Worm (Caenorhabditis elegans) whole organism, L1 larva: ENCODE measurements around the gene Y7A5A.5.

Source experiments
- C16A3.4 ChIP-seq: fragments of 150-350 bp; optimal IDR thresholded peaks from 2 replicates; lab custom pipeline; 2014; ENCODE audit warnings: missing biosample characterization, missing genetic modification characterization
- F16B12.6 ChIP-seq: fragments of 150-350 bp; optimal IDR thresholded peaks from 2 replicates; lab custom pipeline; 2014; ENCODE audit warnings: missing biosample characterization, missing genetic modification characterization
- Y116A8C.19 ChIP-seq: sonication (generic microtip); optimal IDR thresholded peaks from 2 replicates; lab custom pipeline; 2016; ENCODE audit warnings: missing compliant biosample characterization, missing genetic modification characterization, borderline replicate concordance
- aha-1 ChIP-seq: fragments of 150-350 bp; optimal IDR thresholded peaks from 2 replicates; lab custom pipeline; 2014; ENCODE audit warnings: missing biosample characterization, missing genetic modification characterization
- alr-1 ChIP-seq: fragments of 200-800 bp; sonication (Bioruptor generic); optimal IDR thresholded peaks from 2 replicates; lab custom pipeline; 2018; ENCODE audit warnings: borderline replicate concordance, mild to moderate bottlenecking, missing genetic modification characterization, missing compliant biosample characterization
- ceh-63 ChIP-seq: fragments of 200-800 bp; sonication (Bioruptor generic); optimal IDR thresholded peaks from 2 replicates; lab custom pipeline; 2018; ENCODE audit warnings: mild to moderate bottlenecking, missing genetic modification characterization, missing compliant biosample characterization
- ceh-82 ChIP-seq, 3 experiments: fragments of 150-350 bp in 1 of 3; sonication (generic microtip) in 2 of 3; optimal IDR thresholded peaks; 2 replicates each; lab custom pipeline; 2014 to 2017; ENCODE audit warnings: missing biosample characterization in 3 of 3, missing genetic modification characterization in 3 of 3
- ceh-88 ChIP-seq: fragments of 200-800 bp; sonication (Bioruptor generic); IDR thresholded peaks from 2 replicates; pipeline ENCODE4 v1.3.6; 2022; ENCODE audit warnings: missing genetic modification characterization, missing compliant biosample characterization
- ceh-90 ChIP-seq: sonication (generic microtip); optimal IDR thresholded peaks from 2 replicates; lab custom pipeline; 2016; ENCODE audit warnings: missing genetic modification characterization, missing compliant biosample characterization
- efl-3 ChIP-seq: fragments of 200-800 bp; sonication (Bioruptor generic); optimal IDR thresholded peaks from 2 replicates; lab custom pipeline; 2018; ENCODE audit warnings: mild to moderate bottlenecking, missing genetic modification characterization, missing compliant biosample characterization
- ets-5 ChIP-seq: fragments of 200-800 bp; sonication (Bioruptor generic); IDR thresholded peaks from 2 replicates; pipeline ENCODE4 v1.3.6; 2022; ENCODE audit warnings: missing genetic modification characterization, missing compliant biosample characterization
- fkh-10 ChIP-seq: sonication (generic microtip); optimal IDR thresholded peaks from 2 replicates; lab custom pipeline; 2017; ENCODE audit warnings: missing biosample characterization, missing genetic modification reagents, missing genetic modification characterization
- fkh-4 ChIP-seq: sonication (generic microtip); optimal IDR thresholded peaks from 2 replicates; lab custom pipeline; 2016; ENCODE audit warnings: missing compliant biosample characterization, missing genetic modification characterization, borderline replicate concordance
- fos-1 ChIP-seq: fragments of 150-350 bp; optimal IDR thresholded peaks from 2 replicates; lab custom pipeline; 2014; ENCODE audit warnings: missing biosample characterization, missing genetic modification characterization
- hlh-4 ChIP-seq: sonication (generic microtip); optimal IDR thresholded peaks from 2 replicates; lab custom pipeline; 2016; ENCODE audit warnings: mild to moderate bottlenecking, missing genetic modification characterization, missing compliant biosample characterization
- isw-1 ChIP-seq: fragments of 200-800 bp; sonication (Bioruptor generic); IDR thresholded peaks from 2 replicates; pipeline ENCODE4 v1.3.6; 2022; ENCODE audit warnings: missing genetic modification characterization, missing compliant biosample characterization
- lin-13 ChIP-seq: fragments of 150-350 bp; optimal IDR thresholded peaks from 2 replicates; lab custom pipeline; 2014; ENCODE audit warnings: missing biosample characterization, missing genetic modification reagents, missing genetic modification characterization
- lin-35 ChIP-seq, 2 experiments: fragments of 150-350 bp; optimal IDR thresholded peaks; 2 replicates each; lab custom pipeline; 2014; ENCODE audit warnings: missing biosample characterization in 2 of 2, missing genetic modification characterization in 2 of 2, missing genetic modification reagents in 2 of 2
- lin-39 ChIP-seq: fragments of 150-350 bp; optimal IDR thresholded peaks from 2 replicates; lab custom pipeline; 2014; ENCODE audit warnings: missing biosample characterization, missing genetic modification reagents, missing genetic modification characterization
- lsy-2 ChIP-seq, 2 experiments: fragments of 150-350 bp; optimal IDR thresholded peaks; 2 replicates each; lab custom pipeline; 2014; ENCODE audit warnings: missing biosample characterization in 2 of 2, missing genetic modification characterization in 2 of 2
- mep-1 ChIP-seq: fragments of 150-350 bp; optimal IDR thresholded peaks from 2 replicates; lab custom pipeline; 2014; ENCODE audit warnings: missing biosample characterization, missing genetic modification characterization
- nhr-11 ChIP-seq: fragments of 150-350 bp; optimal IDR thresholded peaks from 2 replicates; lab custom pipeline; 2014; ENCODE audit warnings: missing biosample characterization, missing genetic modification characterization
- nhr-12 ChIP-seq: sonication (generic microtip); optimal IDR thresholded peaks from 2 replicates; lab custom pipeline; 2017; ENCODE audit warnings: missing biosample characterization, missing genetic modification characterization
- nhr-20 ChIP-seq: sonication (generic microtip); optimal IDR thresholded peaks from 2 replicates; lab custom pipeline; 2016; ENCODE audit warnings: mild to moderate bottlenecking, missing genetic modification characterization, missing compliant biosample characterization
- nhr-47 ChIP-seq: sonication (generic microtip); optimal IDR thresholded peaks from 2 replicates; lab custom pipeline; 2016; ENCODE audit warnings: mild to moderate bottlenecking, missing genetic modification characterization, moderate library complexity, missing compliant biosample characterization
- nhr-76 ChIP-seq: sonication (generic microtip); optimal IDR thresholded peaks from 2 replicates; lab custom pipeline; 2017; ENCODE audit warnings: missing biosample characterization, missing genetic modification characterization
- nhr-77 ChIP-seq: fragments of 150-350 bp; optimal IDR thresholded peaks from 2 replicates; lab custom pipeline; 2014; ENCODE audit warnings: missing biosample characterization, missing genetic modification characterization
- nhr-84 ChIP-seq: sonication (generic microtip); optimal IDR thresholded peaks from 2 replicates; lab custom pipeline; 2017; ENCODE audit warnings: missing biosample characterization, missing genetic modification characterization
- pax-3 ChIP-seq: fragments of 200-800 bp; sonication (Bioruptor generic); optimal IDR thresholded peaks from 2 replicates; lab custom pipeline; 2018; ENCODE audit warnings: mild to moderate bottlenecking, missing genetic modification characterization, moderate library complexity, missing compliant biosample characterization
- pqm-1 ChIP-seq: sonication (generic microtip); optimal IDR thresholded peaks from 3 replicates; lab custom pipeline; 2017; ENCODE audit warnings: missing biosample characterization, missing genetic modification characterization
- skn-1 ChIP-seq: fragments of 150-350 bp; optimal IDR thresholded peaks from 2 replicates; lab custom pipeline; 2014; ENCODE audit warnings: missing biosample characterization, missing genetic modification characterization
- snu-23 ChIP-seq: sonication (generic microtip); optimal IDR thresholded peaks from 2 replicates; lab custom pipeline; 2016; ENCODE audit warnings: missing genetic modification characterization, missing compliant biosample characterization
- sox-4 ChIP-seq: sonication (generic microtip); optimal IDR thresholded peaks from 2 replicates; lab custom pipeline; 2016; ENCODE audit warnings: missing genetic modification characterization, missing compliant biosample characterization
- sptf-1 ChIP-seq: fragments of 150-350 bp; optimal IDR thresholded peaks from 2 replicates; lab custom pipeline; 2014; ENCODE audit warnings: missing biosample characterization, missing genetic modification characterization
- unc-62 ChIP-seq: fragments of 150-350 bp; optimal IDR thresholded peaks from 2 replicates; lab custom pipeline; 2014; ENCODE audit warnings: missing biosample characterization, missing genetic modification reagents, missing genetic modification characterization
- unc-86 ChIP-seq: sonication (generic microtip); optimal IDR thresholded peaks from 2 replicates; lab custom pipeline; 2016; ENCODE audit warnings: missing genetic modification characterization, missing compliant biosample characterization
- zag-1 ChIP-seq: fragments of 150-350 bp; optimal IDR thresholded peaks from 2 replicates; lab custom pipeline; 2014; ENCODE audit warnings: missing biosample characterization, missing genetic modification characterization

Y7A5A.5 gene

DNA sequence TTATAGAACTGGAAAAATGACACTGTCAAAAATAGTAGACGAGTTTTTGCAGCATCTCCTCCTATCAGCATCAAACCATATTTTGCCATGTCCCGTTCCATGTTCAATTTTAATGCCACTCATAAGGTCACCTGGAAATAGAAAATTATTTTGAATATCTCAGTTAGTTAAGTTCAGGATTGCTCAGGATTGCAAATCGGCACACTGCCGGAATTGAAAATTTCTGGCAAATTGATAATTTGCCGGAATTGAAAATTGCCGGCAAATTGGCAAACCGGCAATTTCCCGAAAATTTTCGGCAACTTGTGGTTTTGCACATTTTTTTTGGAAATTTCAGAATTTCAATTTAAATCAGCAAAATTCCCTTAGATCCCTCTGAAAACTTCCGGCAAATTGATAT is at the start of gene Y7A5A.5:
Gene Y7A5A.5 (minus strand): TSS at position 101 of the 400 bp plus-strand sequence.
- TF ChIP-seq hlh-4 (no peak), ets-5 (GFP tag; lab: Robert Waterston, UW) (no peak)
- TF ChIP-seq, all 84 proteins: peak for 0

DNA sequence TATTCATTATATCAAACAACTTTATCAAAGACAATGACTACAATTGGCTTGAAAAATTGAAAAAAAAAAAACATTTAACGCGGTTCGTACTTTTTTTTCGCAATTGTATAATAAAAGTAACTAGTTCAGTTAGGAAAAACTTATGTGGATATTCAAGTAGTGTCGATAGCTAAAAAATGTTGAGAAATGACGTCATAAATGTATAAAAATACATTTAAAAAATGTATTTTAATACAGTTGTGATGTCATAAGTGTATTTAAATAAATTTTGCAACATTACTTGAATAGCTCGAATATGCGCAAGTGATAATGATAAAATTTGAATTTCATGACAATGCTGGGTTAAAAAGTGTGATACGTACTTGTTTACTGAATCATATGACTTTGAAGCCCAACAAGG is 44.9 kb upstream of the Y7A5A.5 start:
- TF ChIP-seq nhr-47 (no peak), fkh-4 (tag; lab: Kevin White, UChicago) (no peak), pax-3 (tag; lab: Kevin White, UChicago) (no peak), nhr-12 (tag; lab: Kevin White, UChicago) (no peak), efl-3 (GFP tag; lab: Kevin White, UChicago) (no peak), mep-1 (tag; lab: Kevin White, UChicago) (no peak), fos-1 (no peak), ceh-90 (tag; lab: Kevin White, UChicago) (no peak), ceh-63 (GFP tag; lab: Kevin White, UChicago) (no peak), lin-35 (GFP tag; optimal IDR thresholded peaks at IDR 0.05; lab: Kevin White, UChicago) (no peak)

DNA sequence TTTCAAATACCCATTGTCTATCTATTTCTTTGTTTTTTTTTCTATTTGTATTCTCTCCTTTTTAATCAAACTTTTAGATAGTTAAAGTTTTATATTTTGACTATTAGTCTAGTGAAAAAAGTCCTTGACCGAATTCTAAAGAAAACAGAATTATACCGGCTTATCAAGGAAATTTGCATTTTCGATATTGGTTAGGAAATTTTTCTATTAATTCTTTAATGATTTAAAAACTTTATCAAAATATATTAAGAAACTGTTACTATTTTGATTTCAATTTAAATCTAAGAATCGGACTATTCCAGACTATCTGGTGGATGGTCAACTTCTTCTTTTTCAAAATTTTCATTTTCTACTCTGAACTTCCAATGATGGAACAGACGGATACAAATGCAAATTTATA is 41.4 kb upstream of the Y7A5A.5 start, which contains the start of gene Y7A5A.20:
Gene Y7A5A.20 (plus strand): TSS at position 301 of the 400 bp plus-strand sequence.
- TF ChIP-seq sox-4 (no peak), pqm-1 (no peak)
- TF ChIP-seq, all 84 proteins: peak for 0

DNA sequence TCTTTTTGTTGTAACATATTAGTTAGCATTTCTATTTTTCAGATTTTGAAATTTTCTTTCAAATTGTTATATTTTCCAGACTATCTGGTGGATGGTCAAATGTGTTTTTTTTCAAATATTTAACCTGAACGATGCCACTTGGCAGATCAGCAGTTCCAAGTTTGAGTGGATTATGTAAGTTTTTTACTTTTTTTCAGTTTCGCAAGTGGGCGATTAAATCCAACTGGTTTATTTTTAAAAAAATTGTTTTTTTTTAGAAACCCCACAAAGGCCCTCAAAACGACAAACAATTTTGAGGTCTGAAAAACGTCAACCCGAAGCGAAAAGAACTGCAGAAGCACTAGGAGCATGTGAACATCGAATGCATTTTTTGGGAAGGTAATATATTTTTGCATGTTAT is 40.2 kb upstream of the Y7A5A.5 start, which contains the start of gene Y7A5A.9:
Gene Y7A5A.9 (plus strand): TSS at position 301 of the 400 bp plus-strand sequence.
- TF ChIP-seq ceh-82 (tag; optimal IDR thresholded peaks at IDR 0.05; lab: Kevin White, UChicago) (no peak), fkh-10 (GFP tag; lab: Kevin White, UChicago) (no peak), skn-1 (no peak), ceh-88 (no peak), nhr-84 (no peak), nhr-20 (tag; lab: Kevin White, UChicago) (no peak), aha-1 (tag; lab: Kevin White, UChicago) (no peak), pqm-1 (no peak)
- TF ChIP-seq, all 84 proteins: peak for 0

DNA sequence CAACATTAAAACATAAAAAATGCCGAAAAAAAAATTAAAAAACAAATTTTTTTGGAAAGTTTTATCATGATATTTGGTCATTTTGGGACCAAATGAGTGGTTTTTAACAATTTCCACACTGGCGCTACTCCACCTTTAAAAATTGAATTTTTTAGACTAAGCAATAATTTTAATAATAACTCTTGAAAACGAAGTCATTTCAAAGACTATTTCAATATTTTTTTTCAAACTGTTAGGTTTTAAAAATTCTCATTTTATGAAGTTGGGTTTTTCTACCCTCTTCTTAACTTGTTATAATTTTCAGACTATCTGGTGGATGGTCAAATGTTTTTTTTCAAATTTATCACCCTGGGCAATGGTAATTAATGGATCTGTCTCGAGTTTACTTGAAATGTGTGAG is 35.6 kb upstream of the Y7A5A.5 start, which contains the start of gene Y7A5A.8:
Gene Y7A5A.8 (plus strand): TSS at position 301 of the 400 bp plus-strand sequence.
- TF ChIP-seq zag-1 (tag; lab: Kevin White, UChicago) (no peak), nhr-11 (tag; lab: Kevin White, UChicago) (no peak), unc-62 (no peak), lin-13 (GFP tag; lab: Kevin White, UChicago) (no peak), F16B12.6 (tag; lab: Kevin White, UChicago) (no peak), sptf-1 (no peak), snu-23 (no peak), unc-86 (tag; lab: Kevin White, UChicago) (no peak), ceh-90 (tag; lab: Kevin White, UChicago) (no peak), lin-39 (tag; lab: Kevin White, UChicago) (no peak), nhr-76 (tag; lab: Kevin White, UChicago) (no peak), C16A3.4 (no peak), nhr-77 (no peak), Y116A8C.19 (no peak), isw-1 (GFP tag; lab: Robert Waterston, UW) (no peak), ets-5 (GFP tag; lab: Robert Waterston, UW) (no peak), lsy-2 (tag; optimal IDR thresholded peaks at IDR 0.05; lab: Kevin White, UChicago) (no peak), alr-1 (tag; lab: Kevin White, UChicago) (no peak)
